Worm (Caenorhabditis elegans) whole organism, mixed stage, embryonic: ENCODE data around the gene Y41G9A.17.

Experiments used
- M03D4.4 ChIP-seq: sonication (generic microtip); optimal IDR thresholded peaks from 2 replicates; lab custom pipeline; 2017; ENCODE audit warnings: mild to moderate bottlenecking, missing genetic modification characterization, missing compliant biosample characterization
- bed-3 ChIP-seq: fragments of 200-800 bp; sonication (Bioruptor generic); optimal IDR thresholded peaks from 3 replicates; lab custom pipeline; 2018; ENCODE audit warnings: mild to moderate bottlenecking, missing genetic modification characterization, moderate library complexity, missing compliant biosample characterization
- blmp-1 ChIP-seq: fragments of 150-350 bp; optimal IDR thresholded peaks from 2 replicates; lab custom pipeline; 2014; ENCODE audit warnings: missing biosample characterization, missing genetic modification characterization
- ceh-39 ChIP-seq: fragments of 150-350 bp; optimal IDR thresholded peaks from 2 replicates; lab custom pipeline; 2014; ENCODE audit warnings: missing biosample characterization, missing genetic modification characterization
- ceh-43 ChIP-seq: fragments of 200-800 bp; sonication (Bioruptor generic); optimal IDR thresholded peaks from 2 replicates; lab custom pipeline; 2018; ENCODE audit warnings: mild to moderate bottlenecking, missing genetic modification characterization, moderate library complexity, missing compliant biosample characterization
- ceh-83 ChIP-seq: fragments of 200-800 bp; sonication (Bioruptor generic); optimal IDR thresholded peaks from 2 replicates; lab custom pipeline; 2018; ENCODE audit warnings: mild to moderate bottlenecking, missing genetic modification characterization, missing compliant biosample characterization
- ces-1 ChIP-seq: fragments of 150-350 bp; optimal IDR thresholded peaks from 2 replicates; lab custom pipeline; 2014; ENCODE audit warnings: missing biosample characterization, missing genetic modification reagents, missing genetic modification characterization
- cnd-1 ChIP-seq: fragments of 200-800 bp; sonication (Bioruptor generic); optimal IDR thresholded peaks from 2 replicates; lab custom pipeline; 2018; ENCODE audit warnings: mild to moderate bottlenecking, missing genetic modification characterization, missing compliant biosample characterization
- drap-1 ChIP-seq: fragments of 200-800 bp; sonication (Bioruptor generic); optimal IDR thresholded peaks from 3 replicates; lab custom pipeline; 2018; ENCODE audit warnings: mild to moderate bottlenecking, missing genetic modification characterization, missing compliant biosample characterization
- elt-1 ChIP-seq: sonication (generic microtip); optimal IDR thresholded peaks from 2 replicates; lab custom pipeline; 2017; ENCODE audit warnings: missing genetic modification characterization, mild to moderate bottlenecking, missing compliant biosample characterization, antibody characterized with exemption, moderate library complexity, borderline replicate concordance; ENCODE audit not compliant: insufficient read depth
- elt-3 ChIP-seq: fragments of 150-350 bp; optimal IDR thresholded peaks from 2 replicates; lab custom pipeline; 2014; ENCODE audit warnings: missing biosample characterization, missing genetic modification characterization
- flh-1 ChIP-seq: fragments of 200-800 bp; sonication (Bioruptor generic); optimal IDR thresholded peaks from 2 replicates; lab custom pipeline; 2018; ENCODE audit warnings: mild to moderate bottlenecking, missing genetic modification characterization, moderate library complexity, missing compliant biosample characterization
- ham-2 ChIP-seq: fragments of 200-800 bp; sonication (Bioruptor generic); optimal IDR thresholded peaks from 2 replicates; lab custom pipeline; 2018; ENCODE audit warnings: mild to moderate bottlenecking, missing genetic modification characterization, missing compliant biosample characterization
- hlh-1 ChIP-seq: fragments of 150-350 bp; optimal IDR thresholded peaks from 2 replicates; lab custom pipeline; 2014; ENCODE audit warnings: missing biosample characterization, missing genetic modification reagents, missing genetic modification characterization
- lin-13 ChIP-seq: fragments of 150-350 bp; optimal IDR thresholded peaks from 2 replicates; lab custom pipeline; 2014; ENCODE audit warnings: missing biosample characterization, missing genetic modification characterization
- lin-32 ChIP-seq: fragments of 200-800 bp; sonication (Bioruptor generic); optimal IDR thresholded peaks from 2 replicates; lab custom pipeline; 2018; ENCODE audit warnings: mild to moderate bottlenecking, missing genetic modification characterization, missing compliant biosample characterization
- lsy-2 ChIP-seq: fragments of 150-350 bp; optimal IDR thresholded peaks from 2 replicates; lab custom pipeline; 2014; ENCODE audit warnings: missing biosample characterization, missing genetic modification characterization
- mab-5 ChIP-seq: fragments of 150-350 bp; optimal IDR thresholded peaks from 2 replicates; lab custom pipeline; 2014; ENCODE audit warnings: missing biosample characterization, missing genetic modification characterization
- mep-1 ChIP-seq: fragments of 150-350 bp; optimal IDR thresholded peaks from 2 replicates; lab custom pipeline; 2017; ENCODE audit warnings: missing biosample characterization, missing genetic modification reagents, missing genetic modification characterization, inconsistent platforms
- mls-2 ChIP-seq: sonication (generic microtip); optimal IDR thresholded peaks from 2 replicates; lab custom pipeline; 2016; ENCODE audit warnings: mild to moderate bottlenecking, missing genetic modification characterization, moderate library complexity, missing compliant biosample characterization
- nhr-12 ChIP-seq: fragments of 150-350 bp; optimal IDR thresholded peaks from 2 replicates; lab custom pipeline; 2014; ENCODE audit warnings: missing biosample characterization, missing genetic modification characterization
- nhr-2 ChIP-seq: fragments of 150-350 bp; optimal IDR thresholded peaks from 2 replicates; lab custom pipeline; 2014; ENCODE audit warnings: missing biosample characterization, missing genetic modification characterization
- nhr-237 ChIP-seq: fragments of 150-350 bp; optimal IDR thresholded peaks from 2 replicates; lab custom pipeline; 2014; ENCODE audit warnings: missing biosample characterization, missing genetic modification characterization
- nhr-28 ChIP-seq: fragments of 150-350 bp; optimal IDR thresholded peaks from 2 replicates; lab custom pipeline; 2014; ENCODE audit warnings: missing biosample characterization, missing genetic modification characterization
- nhr-76 ChIP-seq: sonication (generic microtip); optimal IDR thresholded peaks from 2 replicates; lab custom pipeline; 2017; ENCODE audit warnings: missing biosample characterization, missing genetic modification characterization
- pha-4 ChIP-seq: fragments of 150-350 bp; optimal IDR thresholded peaks from 2 replicates; lab custom pipeline; 2018; ENCODE audit warnings: missing biosample characterization, missing genetic modification reagents, missing genetic modification characterization
- sem-2 ChIP-seq: fragments of 200-800 bp; sonication (Bioruptor generic); optimal IDR thresholded peaks from 2 replicates; lab custom pipeline; 2018; ENCODE audit warnings: mild to moderate bottlenecking, missing genetic modification characterization, missing compliant biosample characterization
- snpc-4 ChIP-seq: fragments of 150-350 bp; optimal IDR thresholded peaks from 2 replicates; lab custom pipeline; 2014; ENCODE audit warnings: missing biosample characterization, missing genetic modification characterization
- sptf-1 ChIP-seq: sonication (generic microtip); optimal IDR thresholded peaks from 2 replicates; lab custom pipeline; 2017; ENCODE audit warnings: mild to moderate bottlenecking, missing genetic modification characterization, moderate library complexity, missing compliant biosample characterization
- tbx-8 ChIP-seq: fragments of 200-800 bp; sonication (Bioruptor generic); optimal IDR thresholded peaks from 2 replicates; lab custom pipeline; 2018; ENCODE audit warnings: mild to moderate bottlenecking, missing genetic modification characterization, moderate library complexity, missing compliant biosample characterization
- unc-120 ChIP-seq: sonication (generic microtip); optimal IDR thresholded peaks from 2 replicates; lab custom pipeline; 2017; ENCODE audit warnings: missing genetic modification characterization, missing compliant biosample characterization; ENCODE audit not compliant: poor library complexity, severe bottlenecking
- unc-39 ChIP-seq: fragments of 150-350 bp; optimal IDR thresholded peaks from 2 replicates; lab custom pipeline; 2014; ENCODE audit warnings: missing biosample characterization, missing genetic modification characterization
- unc-62 ChIP-seq: fragments of 150-350 bp; optimal IDR thresholded peaks from 2 replicates; lab custom pipeline; 2014; ENCODE audit warnings: missing biosample characterization, missing genetic modification reagents, missing genetic modification characterization
- zip-8 ChIP-seq: fragments of 150-350 bp; optimal IDR thresholded peaks from 2 replicates; lab custom pipeline; 2014; ENCODE audit warnings: missing biosample characterization, missing genetic modification characterization
- ztf-11 ChIP-seq: fragments of 150-350 bp; optimal IDR thresholded peaks from 2 replicates; lab custom pipeline; 2014; ENCODE audit warnings: missing biosample characterization, missing genetic modification characterization

Gene Y41G9A.17

ce11 chrX:3040021-3040420 is 40.5 kb upstream of the Y41G9A.17 start:
- TF ChIP-seq snpc-4 (tag; lab: Kevin White, UChicago) (no peak), ces-1 (GFP tag; lab: Kevin White, UChicago) (peak; percentile 93)

- TF ChIP-seq nhr-12 (tag; lab: Kevin White, UChicago) (no peak), ham-2 (peak; percentile 89), M03D4.4 (tag; lab: Kevin White, UChicago) (peak; percentile 93), elt-3 (peak; percentile 49), sem-2 (GFP tag; lab: Kevin White, UChicago) (peak; percentile 86), pha-4 (peak; percentile 60), unc-120 (tag; lab: Kevin White, UChicago) (peak; percentile 97), snpc-4 (tag; lab: Kevin White, UChicago) (no peak), ztf-11 (tag; lab: Kevin White, UChicago) (peak; percentile 60), tbx-8 (GFP tag; lab: Kevin White, UChicago) (peak; percentile 81), nhr-2 (tag; lab: Kevin White, UChicago) (peak; percentile 34), flh-1 (GFP tag; lab: Kevin White, UChicago) (peak; percentile 88), unc-62 (GFP tag; lab: Kevin White, UChicago) (peak; percentile 72), elt-1 (tag; lab: Kevin White, UChicago) (peak; percentile 3), mep-1 (tag; lab: Kevin White, UChicago) (peak; percentile 88), ceh-43 (peak; percentile 86), lin-13 (peak; percentile 69), bed-3 (GFP tag; lab: Kevin White, UChicago) (peak; percentile 90), cnd-1 (tag; lab: Kevin White, UChicago) (peak; percentile 87), unc-39 (tag; lab: Kevin White, UChicago) (peak; percentile 49), blmp-1 (tag; lab: Kevin White, UChicago) (no peak), lsy-2 (peak; percentile 43), lin-32 (peak; percentile 84), drap-1 (peak; percentile 96), nhr-76 (tag; lab: Kevin White, UChicago) (no peak), ceh-83 (GFP tag; lab: Kevin White, UChicago) (peak; percentile 94), hlh-1 (peak; percentile 57), ces-1 (GFP tag; lab: Kevin White, UChicago) (peak; percentile 88), sptf-1 (tag; lab: Kevin White, UChicago) (peak; percentile 97), ceh-39 (tag; lab: Kevin White, UChicago) (peak; percentile 1), nhr-28 (peak; percentile 70), mls-2 (tag; lab: Kevin White, UChicago) (peak; percentile 97), mab-5 (peak; percentile 27), nhr-237 (peak; percentile 84), zip-8 (tag; lab: Kevin White, UChicago) (no peak)
Measured at ce11 chrX:3035972-3036379, 36.4 kb upstream of the Y41G9A.17 start.

DNA sequence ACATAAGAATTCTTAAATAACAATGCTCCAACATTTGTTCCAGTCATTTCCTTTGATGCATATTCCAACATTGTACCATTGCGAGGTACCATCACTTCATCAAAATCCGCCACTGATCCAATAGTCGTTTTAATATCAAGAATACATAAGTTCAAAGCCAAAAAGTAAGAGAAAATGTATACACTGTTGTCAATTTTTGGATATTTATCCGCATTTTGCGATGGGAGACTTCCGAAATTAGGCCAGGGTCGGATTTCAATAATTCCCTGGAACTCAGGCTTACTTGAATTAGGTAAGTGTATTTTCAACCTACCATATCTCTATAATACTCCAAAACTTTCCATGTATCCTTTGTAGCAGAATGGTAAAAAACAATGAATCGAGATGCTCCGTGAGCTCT is 34.7 kb upstream of the Y41G9A.17 start, which contains the start of gene M02F4.2:
M02F4.2 (minus strand) TSS at position 101 of the 400 bp plus-strand sequence.
- TF ChIP-seq mep-1 (tag; lab: Kevin White, UChicago) (no peak), nhr-2 (tag; lab: Kevin White, UChicago) (no peak), mls-2 (tag; lab: Kevin White, UChicago) (no peak), lsy-2 (no peak), nhr-28 (no peak), ceh-83 (GFP tag; lab: Kevin White, UChicago) (no peak), hlh-1 (no peak), unc-120 (tag; lab: Kevin White, UChicago) (no peak), sem-2 (GFP tag; lab: Kevin White, UChicago) (no peak), drap-1 (no peak)

DNA sequence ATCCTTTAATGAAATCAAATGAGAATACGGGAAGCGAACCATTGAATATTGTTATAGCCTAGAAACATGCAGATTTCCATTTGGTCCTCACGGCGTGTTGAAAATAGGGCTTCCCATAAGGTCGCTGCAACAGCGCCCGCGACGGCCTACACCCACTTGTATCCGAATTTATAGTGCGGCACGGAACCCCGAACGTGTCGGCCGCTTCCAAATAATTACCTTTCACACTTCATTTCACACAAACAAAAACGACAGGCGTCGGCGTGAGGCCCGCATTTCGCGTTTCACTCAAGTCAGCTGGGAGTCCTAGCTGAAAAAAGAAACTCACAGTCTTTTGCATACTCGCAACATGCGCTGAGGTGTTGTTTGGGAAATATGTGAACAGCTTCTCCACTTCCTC is 33.9 kb upstream of the Y41G9A.17 start:
- no peak for TF ChIP-seq zip-8 (tag; lab: Kevin White, UChicago)
- TF ChIP-seq nhr-12 (tag; lab: Kevin White, UChicago), result no peak
- no peak for TF ChIP-seq M03D4.4 (tag; lab: Kevin White, UChicago)
- TF ChIP-seq nhr-76 (tag; lab: Kevin White, UChicago), result no peak
- no peak for TF ChIP-seq lin-13
- TF ChIP-seq unc-120 (tag; lab: Kevin White, UChicago), result no peak
- TF ChIP-seq unc-62 (GFP tag; lab: Kevin White, UChicago), result no peak
- no peak for TF ChIP-seq cnd-1 (tag; lab: Kevin White, UChicago)
- TF ChIP-seq snpc-4 (tag; lab: Kevin White, UChicago), result no peak
- TF ChIP-seq nhr-2 (tag; lab: Kevin White, UChicago), result no peak
- no peak for TF ChIP-seq bed-3 (GFP tag; lab: Kevin White, UChicago)
- TF ChIP-seq ham-2, result no peak
